Worm (Caenorhabditis elegans) whole organism, L3 larva: Measurements from ENCODE around the gene spat-1.
A peak's percentile ranks its signal among the peaks of the same experiment; 100 is the strongest.

ENCODE experiments used
- R02D3.7 ChIP-seq: fragments of 150-350 bp; optimal IDR thresholded peaks from 2 replicates; lab custom pipeline; 2014; ENCODE audit warnings: missing biosample characterization, missing genetic modification characterization
- ZK546.5 ChIP-seq: sonication (generic microtip); optimal IDR thresholded peaks from 2 replicates; lab custom pipeline; 2017; ENCODE audit warnings: missing biosample characterization, missing genetic modification characterization
- aly-2 ChIP-seq: fragments of 150-350 bp; optimal IDR thresholded peaks from 2 replicates; lab custom pipeline; 2014; ENCODE audit warnings: missing biosample characterization, missing genetic modification characterization
- ama-1 ChIP-seq: fragments of 150-350 bp; optimal IDR thresholded peaks from 2 replicates; lab custom pipeline; 2018
- ceh-16 ChIP-seq: sonication (generic microtip); optimal IDR thresholded peaks from 2 replicates; lab custom pipeline; 2017; ENCODE audit warnings: missing biosample characterization, missing genetic modification characterization
- ceh-28 ChIP-seq: fragments of 150-350 bp; optimal IDR thresholded peaks from 2 replicates; lab custom pipeline; 2014; ENCODE audit warnings: missing biosample characterization, missing genetic modification reagents, missing genetic modification characterization
- ceh-82 ChIP-seq: fragments of 150-350 bp; optimal IDR thresholded peaks from 2 replicates; lab custom pipeline; 2014; ENCODE audit warnings: missing biosample characterization, missing genetic modification characterization
- daf-12 ChIP-seq: fragments of 150-350 bp; optimal IDR thresholded peaks from 2 replicates; lab custom pipeline; 2014; ENCODE audit warnings: missing biosample characterization, missing genetic modification reagents, missing genetic modification characterization
- egl-27 ChIP-seq: sonication (generic microtip); optimal IDR thresholded peaks from 4 replicates; lab custom pipeline; 2017; ENCODE audit warnings: missing biosample characterization, missing genetic modification reagents, missing genetic modification characterization
- egl-5 ChIP-seq: fragments of 150-350 bp; optimal IDR thresholded peaks from 2 replicates; lab custom pipeline; 2017; ENCODE audit warnings: missing biosample characterization, missing genetic modification reagents, missing genetic modification characterization, inconsistent platforms
- elt-1 ChIP-seq: fragments of 150-350 bp; optimal IDR thresholded peaks from 2 replicates; lab custom pipeline; 2014; ENCODE audit warnings: missing biosample characterization, missing genetic modification characterization
- elt-2 ChIP-seq: sonication (generic microtip); optimal IDR thresholded peaks from 2 replicates; lab custom pipeline; 2016; ENCODE audit warnings: missing genetic modification reagents, mild to moderate bottlenecking, missing genetic modification characterization, missing compliant biosample characterization
- elt-3 ChIP-seq, 3 experiments: fragments of 150-350 bp in 1 of 3; sonication (generic microtip) in 2 of 3; optimal IDR thresholded peaks; 2 replicates in 2 of 3; 4 replicates in 1 of 3; lab custom pipeline; 2014 to 2017; ENCODE audit warnings: missing biosample characterization in 3 of 3, missing genetic modification characterization in 3 of 3
- eor-1 ChIP-seq, 2 experiments: fragments of 150-350 bp; optimal IDR thresholded peaks; 2 replicates each; lab custom pipeline; 2014 to 2018; ENCODE audit warnings: missing biosample characterization in 2 of 2, missing genetic modification characterization in 2 of 2
- fkh-10 ChIP-seq: sonication (generic microtip); optimal IDR thresholded peaks from 2 replicates; lab custom pipeline; 2017; ENCODE audit warnings: missing biosample characterization, missing genetic modification reagents, missing genetic modification characterization
- fos-1 ChIP-seq: fragments of 150-350 bp; optimal IDR thresholded peaks from 2 replicates; lab custom pipeline; 2014; ENCODE audit warnings: missing biosample characterization, missing genetic modification characterization
- hmg-11 ChIP-seq: sonication (generic microtip); optimal IDR thresholded peaks from 2 replicates; lab custom pipeline; 2016; ENCODE audit warnings: missing genetic modification characterization, missing compliant biosample characterization
- jun-1 ChIP-seq: fragments of 150-350 bp; optimal IDR thresholded peaks from 2 replicates; lab custom pipeline; 2014; ENCODE audit warnings: missing biosample characterization, missing genetic modification reagents, missing genetic modification characterization
- lin-15B ChIP-seq: fragments of 150-350 bp; optimal IDR thresholded peaks from 2 replicates; lab custom pipeline; 2014; ENCODE audit warnings: missing biosample characterization, missing genetic modification characterization
- lin-39 ChIP-seq: fragments of 150-350 bp; optimal IDR thresholded peaks from 2 replicates; lab custom pipeline; 2018; ENCODE audit warnings: missing biosample characterization, missing genetic modification reagents, missing genetic modification characterization
- lsy-12 ChIP-seq: sonication (generic microtip); optimal IDR thresholded peaks from 2 replicates; lab custom pipeline; 2016; ENCODE audit warnings: mild to moderate bottlenecking, missing genetic modification characterization, missing compliant biosample characterization
- mdl-1 ChIP-seq: fragments of 150-350 bp; optimal IDR thresholded peaks from 2 replicates; lab custom pipeline; 2014; ENCODE audit warnings: missing biosample characterization, missing genetic modification characterization
- nfya-1 ChIP-seq: sonication (generic microtip); optimal IDR thresholded peaks from 2 replicates; lab custom pipeline; 2017; ENCODE audit warnings: missing genetic modification characterization, mild to moderate bottlenecking, missing compliant biosample characterization, antibody characterized with exemption, moderate library complexity; ENCODE audit not compliant: insufficient read depth
- nhr-11 ChIP-seq: fragments of 150-350 bp; optimal IDR thresholded peaks from 2 replicates; lab custom pipeline; 2014; ENCODE audit warnings: missing biosample characterization, missing genetic modification characterization
- nhr-23 ChIP-seq: fragments of 150-350 bp; optimal IDR thresholded peaks from 2 replicates; lab custom pipeline; 2014; ENCODE audit warnings: missing biosample characterization, missing genetic modification reagents, missing genetic modification characterization
- nhr-25 ChIP-seq: sonication (generic microtip); optimal IDR thresholded peaks from 2 replicates; lab custom pipeline; 2017; ENCODE audit warnings: missing biosample characterization, missing genetic modification characterization
- nhr-28 ChIP-seq: fragments of 150-350 bp; optimal IDR thresholded peaks from 2 replicates; lab custom pipeline; 2014; ENCODE audit warnings: missing biosample characterization, missing genetic modification characterization
- nhr-43 ChIP-seq: sonication (generic microtip); optimal IDR thresholded peaks from 2 replicates; lab custom pipeline; 2016; ENCODE audit warnings: mild to moderate bottlenecking, missing genetic modification characterization, missing compliant biosample characterization; ENCODE audit not compliant: poor library complexity, severe bottlenecking
- nhr-67 ChIP-seq: fragments of 150-350 bp; optimal IDR thresholded peaks from 2 replicates; lab custom pipeline; 2014; ENCODE audit warnings: missing biosample characterization, missing genetic modification characterization
- nhr-76 ChIP-seq: fragments of 150-350 bp; sonication (generic microtip); optimal IDR thresholded peaks from 5 replicates; lab custom pipeline; 2014; ENCODE audit warnings: missing biosample characterization, missing genetic modification characterization
- nhr-77 ChIP-seq: fragments of 150-350 bp; optimal IDR thresholded peaks from 2 replicates; lab custom pipeline; 2014; ENCODE audit warnings: missing biosample characterization, missing genetic modification characterization
- pha-4 ChIP-seq: fragments of 150-350 bp; optimal IDR thresholded peaks from 2 replicates; lab custom pipeline; 2014; ENCODE audit warnings: missing biosample characterization, missing genetic modification reagents, missing genetic modification characterization
- pqm-1 ChIP-seq: fragments of 150-350 bp; optimal IDR thresholded peaks from 2 replicates; lab custom pipeline; 2017; ENCODE audit warnings: missing biosample characterization, missing genetic modification characterization, inconsistent platforms
- skn-1 ChIP-seq: fragments of 150-350 bp; optimal IDR thresholded peaks from 2 replicates; lab custom pipeline; 2014; ENCODE audit warnings: missing biosample characterization, missing genetic modification characterization
- snpc-4 ChIP-seq: fragments of 150-350 bp; optimal IDR thresholded peaks from 2 replicates; lab custom pipeline; 2014; ENCODE audit warnings: missing biosample characterization, missing genetic modification characterization
- tbx-2 ChIP-seq: sonication (generic microtip); optimal IDR thresholded peaks from 2 replicates; lab custom pipeline; 2016; ENCODE audit warnings: mild to moderate bottlenecking, missing genetic modification characterization, missing compliant biosample characterization
- unc-39 ChIP-seq: sonication (generic microtip); optimal IDR thresholded peaks from 4 replicates; lab custom pipeline; 2017; ENCODE audit warnings: missing biosample characterization, missing genetic modification characterization
- unc-62 ChIP-seq: fragments of 150-350 bp; sonication (generic microtip); optimal IDR thresholded peaks from 4 replicates; lab custom pipeline; 2014; ENCODE audit warnings: missing biosample characterization, missing genetic modification reagents, missing genetic modification characterization
- ztf-11 ChIP-seq: fragments of 150-350 bp; optimal IDR thresholded peaks from 2 replicates; lab custom pipeline; 2014; ENCODE audit warnings: missing biosample characterization, missing genetic modification characterization
- ztf-4 ChIP-seq: fragments of 150-350 bp; optimal IDR thresholded peaks from 2 replicates; lab custom pipeline; 2014; ENCODE audit warnings: missing biosample characterization, missing genetic modification characterization

The spat-1 gene

ce11 chrII:14495341-14495740, 33.2 kb upstream of the spat-1 start:
- TF ChIP-seq pqm-1 (tag; lab: Kevin White, UChicago), result peak; percentile 79
- peak; percentile 31 for TF ChIP-seq elt-2
- TF ChIP-seq nhr-43 (tag; lab: Kevin White, UChicago), result peak; percentile 77
- TF ChIP-seq ceh-82 (tag; lab: Kevin White, UChicago), result no peak
- TF ChIP-seq ceh-16, result no peak
- no peak for TF ChIP-seq jun-1 (tag; lab: Kevin White, UChicago)
- TF ChIP-seq unc-62 (GFP tag; lab: Kevin White, UChicago), result no peak

DNA sequence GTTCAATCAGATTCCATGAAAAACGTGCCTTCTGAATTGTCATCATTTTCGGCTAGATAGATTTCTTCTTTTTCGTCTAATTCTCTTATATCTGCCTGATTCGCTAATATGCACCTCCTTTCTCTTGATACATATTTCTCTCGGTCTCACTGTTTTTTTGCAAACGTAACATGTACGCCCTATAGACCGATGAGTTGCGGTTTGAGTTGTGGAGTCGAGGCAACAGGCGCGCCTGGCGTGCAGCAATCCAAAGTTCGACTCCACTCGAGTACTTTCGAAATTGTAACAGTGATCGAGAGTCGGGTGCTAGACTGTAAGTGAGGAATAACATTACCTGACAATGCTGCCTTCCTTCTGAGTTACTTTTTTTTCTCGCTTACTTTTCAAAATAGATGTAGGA, 31.7 kb upstream of the spat-1 start:
- peak; percentile 9 for TF ChIP-seq lin-15B (tag; lab: Kevin White, UChicago)
- TF ChIP-seq elt-2, result peak; percentile 64
- TF ChIP-seq pqm-1 (tag; lab: Kevin White, UChicago), result peak; percentile 46
- peak; percentile 88 for TF ChIP-seq lin-39 (tag; lab: Kevin White, UChicago)
- TF ChIP-seq ama-1, result peak; percentile 66
- TF ChIP-seq aly-2 (tag; lab: Kevin White, UChicago), result no peak
- peak; percentile 23 for TF ChIP-seq fos-1 (tag; lab: Kevin White, UChicago)
- peak; percentile 84 for TF ChIP-seq nhr-77 (tag; lab: Kevin White, UChicago)
- TF ChIP-seq fkh-10 (GFP tag; lab: Kevin White, UChicago), result no peak
- peak; percentile 72 for TF ChIP-seq nfya-1 (tag; lab: Kevin White, UChicago)
- peak; percentile 34 for TF ChIP-seq ztf-11 (tag; lab: Kevin White, UChicago)
- no peak for TF ChIP-seq daf-12
- TF ChIP-seq skn-1 (tag; lab: Kevin White, UChicago), result peak; percentile 86
- TF ChIP-seq pha-4 (tag; lab: Kevin White, UChicago), result peak; percentile 87
- TF ChIP-seq nhr-23 (tag; lab: Kevin White, UChicago), result peak; percentile 64
- TF ChIP-seq eor-1 (tag; optimal IDR thresholded peaks at IDR 0.05; lab: Kevin White, UChicago), result no peak
- TF ChIP-seq ceh-16, result no peak
- no peak for TF ChIP-seq unc-39 (tag; lab: Kevin White, UChicago)
- TF ChIP-seq egl-27 (tag; lab: Kevin White, UChicago), result peak; percentile 77
- peak; percentile 84 for TF ChIP-seq snpc-4
- peak; percentile 88 for TF ChIP-seq nhr-25 (tag; lab: Kevin White, UChicago)
- peak; percentile 88 for TF ChIP-seq hmg-11 (tag; lab: Kevin White, UChicago)
- no peak for TF ChIP-seq egl-5 (tag; lab: Kevin White, UChicago)
- peak; percentile 83 for TF ChIP-seq lsy-12 (tag; lab: Kevin White, UChicago)
- TF ChIP-seq nhr-43 (tag; lab: Kevin White, UChicago), result peak; percentile 90
- TF ChIP-seq ceh-28 (tag; lab: Kevin White, UChicago), result peak; percentile 9
- TF ChIP-seq tbx-2 (tag; lab: Kevin White, UChicago), result peak; percentile 76
- no peak for TF ChIP-seq mdl-1 (tag; lab: Kevin White, UChicago)
- no peak for TF ChIP-seq nhr-28 (tag; lab: Kevin White, UChicago)
- peak; percentile 44 for TF ChIP-seq unc-62 (GFP tag; lab: Kevin White, UChicago)
- no peak for TF ChIP-seq nhr-11 (tag; lab: Kevin White, UChicago)
- peak in 1 of 3 experiments; percentile 55 for TF ChIP-seq elt-3 (tag; optimal IDR thresholded peaks at IDR 0.05; lab: Kevin White, UChicago)
- peak; percentile 17 for TF ChIP-seq elt-1 (tag; lab: Kevin White, UChicago)
- TF ChIP-seq jun-1 (tag; lab: Kevin White, UChicago), result peak; percentile 56
- peak; percentile 44 for TF ChIP-seq R02D3.7 (tag; lab: Kevin White, UChicago)
- TF ChIP-seq, all 47 proteins: peak for 25

- TF ChIP-seq daf-12 (no peak), nfya-1 (tag; lab: Kevin White, UChicago) (no peak), eor-1 (tag; optimal IDR thresholded peaks at IDR 0.05; lab: Kevin White, UChicago) (no peak), nhr-43 (tag; lab: Kevin White, UChicago) (peak; percentile 15), egl-27 (tag; lab: Kevin White, UChicago) (no peak), ama-1 (no peak)
Observed at ce11 chrII:14497848-14498247, 30.7 kb upstream of the spat-1 start, which contains the start of gene dhs-8. Gene dhs-8 (plus strand): TSS chrII:14498026.

ce11 chrII:14500122-14500521, 28.4 kb upstream of the spat-1 start, which contains the start of gene K10H10.4:
Gene K10H10.4 (plus strand): TSS chrII:14500422.
- TF ChIP-seq ztf-4 (tag; lab: Kevin White, UChicago), result no peak
- TF ChIP-seq nhr-11 (tag; lab: Kevin White, UChicago), result no peak
- no peak for TF ChIP-seq unc-62 (GFP tag; lab: Kevin White, UChicago)
- TF ChIP-seq nhr-76 (tag; lab: Kevin White, UChicago), result no peak
- no peak for TF ChIP-seq elt-3 (tag; optimal IDR thresholded peaks at IDR 0.05; lab: Kevin White, UChicago)
- TF ChIP-seq lsy-12 (tag; lab: Kevin White, UChicago), result no peak
- TF ChIP-seq nhr-77 (tag; lab: Kevin White, UChicago), result no peak
- TF ChIP-seq nhr-67, result no peak
- TF ChIP-seq ZK546.5 (tag; lab: Kevin White, UChicago), result no peak
- no peak for TF ChIP-seq nfya-1 (tag; lab: Kevin White, UChicago)
- TF ChIP-seq ama-1, result no peak
- TF ChIP-seq, all 47 proteins: peak for 0
